Fruit fly (Drosophila melanogaster): Measurements from ENCODE around the gene CG43925.
A peak's percentile ranks its signal among the peaks of the same experiment; 100 is the strongest.

dm6 chr2L:13206077-13206668 is 29.9 kb downstream of the CG43925 start:
- TF ChIP-seq CG14711 (tag; optimal IDR thresholded peaks at IDR 0.05): peak; percentile 43
- TF ChIP-seq CG33017 (tag; optimal IDR thresholded peaks at IDR 0.05): peak; percentile 78
- TF ChIP-seq Crg-1 (GFP tag; optimal IDR thresholded peaks at IDR 0.05): peak; percentile 40
- peak; percentile 1 for TF ChIP-seq toe (GFP tag; optimal IDR thresholded peaks at IDR 0.05)
- TF ChIP-seq Clk (GFP tag; optimal IDR thresholded peaks at IDR 0.05): no peak
- peak; percentile 30 for TF ChIP-seq tj (GFP tag; optimal IDR thresholded peaks at IDR 0.05)
- peak; percentile 22 for TF ChIP-seq CG11617 (GFP tag; optimal IDR thresholded peaks at IDR 0.05)
- peak; percentile 79 for TF ChIP-seq CG7045 (GFP tag; optimal IDR thresholded peaks at IDR 0.05)
- peak; percentile 51 for TF ChIP-seq CG7101 (tag; optimal IDR thresholded peaks at IDR 0.05)
- peak; percentile 41 for TF ChIP-seq CG1620 (GFP tag; optimal IDR thresholded peaks at IDR 0.05)
- TF ChIP-seq cic (GFP tag; optimal IDR thresholded peaks at IDR 0.05): peak; percentile 99
- no peak for TF ChIP-seq kay (GFP tag; ENCODE audit: borderline replicate concordance)
- no peak for TF ChIP-seq CG5204 (GFP tag; optimal IDR thresholded peaks at IDR 0.05)
- TF ChIP-seq bab1 (GFP tag; optimal IDR thresholded peaks at IDR 0.05): peak; percentile 23

Measured in whole organism, adult.